Fruit fly (Drosophila melanogaster) whole organism, prepupa: Measurements from ENCODE around the gene mTerf3.
A peak's percentile ranks its signal among the peaks of the same experiment; 100 is the strongest.

Source experiments
- CG10631 ChIP-seq: fragments of 200-800 bp; sonication (Bioruptor generic); optimal IDR thresholded peaks from 2 replicates; lab custom pipeline; 2016; ENCODE audit warnings: missing biosample characterization, missing genetic modification characterization
- CG11294 ChIP-seq: fragments of 200-800 bp; sonication (Bioruptor generic); IDR thresholded peaks from 2 replicates; pipeline ENCODE4 v1.3.6; 2022; ENCODE audit warnings: missing biosample characterization, missing genetic modification characterization
- CG11762 ChIP-seq: fragments of 200-800 bp; sonication (Bioruptor generic); optimal IDR thresholded peaks from 3 replicates; lab custom pipeline; 2016; ENCODE audit warnings: missing biosample characterization, missing genetic modification characterization; ENCODE audit not compliant: insufficient read depth
- CG11902 ChIP-seq: fragments of 200-800 bp; sonication (Bioruptor generic); optimal IDR thresholded peaks from 3 replicates; lab custom pipeline; 2016; ENCODE audit warnings: missing biosample characterization, missing genetic modification characterization
- CG15336 ChIP-seq: fragments of 200-800 bp; sonication (Bioruptor generic); IDR thresholded peaks from 2 replicates; pipeline ENCODE4 v1.3.6; 2022; ENCODE audit warnings: missing biosample characterization, missing genetic modification characterization
- CG1621 ChIP-seq: fragments of 200-800 bp; sonication (Bioruptor generic); optimal IDR thresholded peaks from 3 replicates; lab custom pipeline; 2018; ENCODE audit warnings: missing biosample characterization, mild to moderate bottlenecking, missing genetic modification characterization
- CG16779 ChIP-seq: fragments of 200-800 bp; sonication (Bioruptor generic); optimal IDR thresholded peaks from 3 replicates; lab custom pipeline; 2017; ENCODE audit warnings: missing biosample characterization, mild to moderate bottlenecking, missing genetic modification characterization
- CG3032 ChIP-seq: fragments of 200-800 bp; optimal IDR thresholded peaks from 2 replicates; lab custom pipeline; 2019; ENCODE audit warnings: missing biosample characterization, mild to moderate bottlenecking, missing genetic modification characterization, moderate library complexity
- CG31627 ChIP-seq: fragments of 200-800 bp; sonication (Bioruptor generic); optimal IDR thresholded peaks from 3 replicates; lab custom pipeline; 2016; ENCODE audit warnings: missing biosample characterization, missing genetic modification characterization
- CG32006 ChIP-seq: fragments of 200-800 bp; sonication (Bioruptor generic); optimal IDR thresholded peaks from 3 replicates; lab custom pipeline; 2017; ENCODE audit warnings: missing biosample characterization, mild to moderate bottlenecking, missing genetic modification characterization
- CG34406 ChIP-seq: fragments of 200-800 bp; sonication (Bioruptor generic); optimal IDR thresholded peaks from 3 replicates; lab custom pipeline; 2016; ENCODE audit warnings: missing biosample characterization, missing genetic modification characterization
- CG3919 ChIP-seq: fragments of 200-800 bp; sonication (Bioruptor generic); optimal IDR thresholded peaks from 3 replicates; lab custom pipeline; 2016; ENCODE audit warnings: missing biosample characterization, missing genetic modification characterization
- CG4318 ChIP-seq: fragments of 200-800 bp; sonication (Bioruptor generic); optimal IDR thresholded peaks from 3 replicates; lab custom pipeline; 2017; ENCODE audit warnings: missing biosample characterization, mild to moderate bottlenecking, missing genetic modification characterization
- CG6163 ChIP-seq: fragments of 200-800 bp; sonication (Bioruptor generic); IDR thresholded peaks from 3 replicates; pipeline ENCODE4 v1.3.6; 2022; ENCODE audit warnings: missing biosample characterization, missing genetic modification characterization
- CG6276 ChIP-seq: fragments of 200-800 bp; sonication (Bioruptor generic); optimal IDR thresholded peaks from 2 replicates; lab custom pipeline; 2017; ENCODE audit warnings: missing biosample characterization, mild to moderate bottlenecking, missing genetic modification characterization
- CG6792 ChIP-seq: fragments of 200-800 bp; sonication (Bioruptor generic); optimal IDR thresholded peaks from 3 replicates; lab custom pipeline; 2016; ENCODE audit warnings: missing biosample characterization, missing genetic modification characterization
- CG6808 ChIP-seq: fragments of 200-800 bp; sonication (Bioruptor generic); optimal IDR thresholded peaks from 3 replicates; lab custom pipeline; 2017; ENCODE audit warnings: missing biosample characterization, missing genetic modification characterization, mild to moderate bottlenecking, moderate library complexity, missing genetic modification reagents
- CG6854 ChIP-seq: fragments of 200-800 bp; sonication (Bioruptor generic); optimal IDR thresholded peaks from 2 replicates; lab custom pipeline; 2017; ENCODE audit warnings: missing biosample characterization, mild to moderate bottlenecking, missing genetic modification characterization
- CG8119 ChIP-seq: fragments of 200-800 bp; sonication (Bioruptor generic); IDR thresholded peaks from 3 replicates; pipeline ENCODE4 v1.3.6; 2022; ENCODE audit warnings: missing biosample characterization, missing genetic modification characterization
- CG8319 ChIP-seq: fragments of 200-800 bp; sonication (Bioruptor generic); optimal IDR thresholded peaks from 3 replicates; lab custom pipeline; 2016; ENCODE audit warnings: missing biosample characterization, missing genetic modification characterization
- CG8632 ChIP-seq: fragments of 200-800 bp; sonication (Bioruptor generic); optimal IDR thresholded peaks from 3 replicates; lab custom pipeline; 2016; ENCODE audit warnings: missing biosample characterization, missing genetic modification characterization
- CG9139 ChIP-seq: fragments of 200-800 bp; sonication (Bioruptor generic); optimal IDR thresholded peaks from 3 replicates; lab custom pipeline; 2017; ENCODE audit warnings: missing biosample characterization, mild to moderate bottlenecking, missing genetic modification characterization
- Eip75B ChIP-seq: fragments of 200-800 bp; sonication (Bioruptor generic); optimal IDR thresholded peaks from 3 replicates; lab custom pipeline; 2016; ENCODE audit warnings: missing biosample characterization, missing genetic modification characterization
- Eip78C ChIP-seq: fragments of 200-800 bp; sonication (Bioruptor generic); peaks from one replicate; lab custom pipeline; 2016; ENCODE audit warnings: missing biosample characterization, missing genetic modification characterization
- Ets21C ChIP-seq: fragments of 200-800 bp; sonication (Bioruptor generic); optimal IDR thresholded peaks from 3 replicates; lab custom pipeline; 2016; ENCODE audit warnings: missing biosample characterization, missing genetic modification characterization
- Ets96B ChIP-seq: fragments of 200-800 bp; optimal IDR thresholded peaks from 2 replicates; lab custom pipeline; 2019; ENCODE audit warnings: missing biosample characterization, mild to moderate bottlenecking, missing genetic modification characterization, moderate library complexity
- Gug ChIP-seq: fragments of 200-800 bp; sonication (Bioruptor generic); IDR thresholded peaks from 2 replicates; pipeline ENCODE4 v1.3.6; 2022; ENCODE audit warnings: missing biosample characterization, missing genetic modification characterization
- Hr38 ChIP-seq: sonication (Bioruptor generic); optimal IDR thresholded peaks from 2 replicates; lab custom pipeline; 2016; ENCODE audit warnings: missing biosample characterization, missing genetic modification characterization
- Hr39 ChIP-seq: fragments of 200-800 bp; sonication (Bioruptor generic); optimal IDR thresholded peaks from 2 replicates; lab custom pipeline; 2016; ENCODE audit warnings: missing biosample characterization, missing genetic modification characterization
- Hr4 ChIP-seq: fragments of 200-800 bp; sonication (Bioruptor generic); optimal IDR thresholded peaks from 3 replicates; lab custom pipeline; 2016; ENCODE audit warnings: missing biosample characterization, missing genetic modification characterization
- Lpt ChIP-seq: fragments of 200-800 bp; sonication (Bioruptor generic); optimal IDR thresholded peaks from 3 replicates; lab custom pipeline; 2016; ENCODE audit warnings: missing biosample characterization, missing genetic modification characterization
- Met ChIP-seq: fragments of 200-800 bp; sonication (Bioruptor generic); optimal IDR thresholded peaks from 3 replicates; lab custom pipeline; 2016; ENCODE audit warnings: missing biosample characterization, missing genetic modification characterization
- OdsH ChIP-seq: fragments of 200-800 bp; sonication (Bioruptor generic); optimal IDR thresholded peaks from 3 replicates; lab custom pipeline; 2016; ENCODE audit warnings: missing biosample characterization, missing genetic modification characterization
- Sox102F ChIP-seq: fragments of 200-800 bp; sonication (Bioruptor generic); optimal IDR thresholded peaks from 2 replicates; lab custom pipeline; 2016; ENCODE audit warnings: missing biosample characterization, mild to moderate bottlenecking, missing genetic modification characterization
- Sox14 ChIP-seq: fragments of 200-800 bp; sonication (Bioruptor generic); optimal IDR thresholded peaks from 3 replicates; lab custom pipeline; 2016; ENCODE audit warnings: missing biosample characterization, missing genetic modification characterization
- Sox15 ChIP-seq: fragments of 200-800 bp; sonication (Bioruptor generic); optimal IDR thresholded peaks from 3 replicates; lab custom pipeline; 2016; ENCODE audit warnings: missing biosample characterization, missing genetic modification characterization
- cyc ChIP-seq: fragments of 200-800 bp; sonication (Bioruptor generic); optimal IDR thresholded peaks from 3 replicates; lab custom pipeline; 2016; ENCODE audit warnings: missing biosample characterization, missing genetic modification characterization
- dac ChIP-seq: fragments of 200-800 bp; sonication (Bioruptor generic); optimal IDR thresholded peaks from 2 replicates; lab custom pipeline; 2017; ENCODE audit warnings: missing biosample characterization, mild to moderate bottlenecking, missing genetic modification characterization
- dsx ChIP-seq: fragments of 200-800 bp; optimal IDR thresholded peaks from 3 replicates; lab custom pipeline; 2019; ENCODE audit warnings: missing biosample characterization, mild to moderate bottlenecking, missing genetic modification characterization, moderate library complexity; ENCODE audit not compliant: poor library complexity, severe bottlenecking
- eg ChIP-seq: fragments of 200-800 bp; sonication (Bioruptor generic); IDR thresholded peaks from 3 replicates; pipeline ENCODE4 v1.3.6; 2022; ENCODE audit warnings: missing biosample characterization, missing genetic modification characterization
- esn ChIP-seq: fragments of 200-800 bp; sonication (Bioruptor generic); optimal IDR thresholded peaks from 2 replicates; lab custom pipeline; 2016; ENCODE audit warnings: missing biosample characterization, mild to moderate bottlenecking, missing genetic modification characterization, moderate library complexity
- fd59A ChIP-seq: fragments of 200-800 bp; sonication (Bioruptor generic); optimal IDR thresholded peaks from 2 replicates; lab custom pipeline; 2017; ENCODE audit warnings: missing biosample characterization, mild to moderate bottlenecking, missing genetic modification characterization, missing genetic modification reagents
- fd85E ChIP-seq: fragments of 200-800 bp; sonication (Bioruptor generic); optimal IDR thresholded peaks from 3 replicates; lab custom pipeline; 2016; ENCODE audit warnings: missing biosample characterization, missing genetic modification characterization
- fkh ChIP-seq: fragments of 200-800 bp; sonication (Bioruptor generic); optimal IDR thresholded peaks from 3 replicates; lab custom pipeline; 2017; ENCODE audit warnings: missing biosample characterization, mild to moderate bottlenecking, missing genetic modification characterization, moderate library complexity
- net ChIP-seq: fragments of 200-800 bp; sonication (Bioruptor generic); optimal IDR thresholded peaks from 3 replicates; lab custom pipeline; 2016; ENCODE audit warnings: missing biosample characterization, missing genetic modification characterization
- pdm3 ChIP-seq: fragments of 200-800 bp; sonication (Bioruptor generic); optimal IDR thresholded peaks from 3 replicates; lab custom pipeline; 2016; ENCODE audit warnings: missing biosample characterization, missing genetic modification characterization
- salr ChIP-seq, 2 experiments: fragments of 200-800 bp; sonication (Bioruptor generic); optimal IDR thresholded peaks; 3 replicates each; lab custom pipeline; 2016 to 2018; ENCODE audit warnings: missing biosample characterization in 2 of 2, missing genetic modification characterization in 2 of 2, mild to moderate bottlenecking in 1 of 2
- spab ChIP-seq: fragments of 200-800 bp; sonication (Bioruptor generic); optimal IDR thresholded peaks from 2 replicates; lab custom pipeline; 2017; ENCODE audit warnings: missing biosample characterization, mild to moderate bottlenecking, missing genetic modification characterization, missing genetic modification reagents
- ss ChIP-seq, 2 experiments: fragments of 200-800 bp; sonication (Bioruptor generic); optimal IDR thresholded peaks; 2 replicates in 1 of 2; 3 replicates in 1 of 2; lab custom pipeline; 2017 to 2018; ENCODE audit warnings: mild to moderate bottlenecking in 2 of 2, missing biosample characterization in 2 of 2, missing genetic modification characterization in 2 of 2, moderate library complexity in 1 of 2
- vri ChIP-seq: fragments of 200-800 bp; sonication (Bioruptor generic); optimal IDR thresholded peaks from 3 replicates; lab custom pipeline; 2016; ENCODE audit warnings: missing biosample characterization, mild to moderate bottlenecking, missing genetic modification characterization

mTerf3 gene

DNA sequence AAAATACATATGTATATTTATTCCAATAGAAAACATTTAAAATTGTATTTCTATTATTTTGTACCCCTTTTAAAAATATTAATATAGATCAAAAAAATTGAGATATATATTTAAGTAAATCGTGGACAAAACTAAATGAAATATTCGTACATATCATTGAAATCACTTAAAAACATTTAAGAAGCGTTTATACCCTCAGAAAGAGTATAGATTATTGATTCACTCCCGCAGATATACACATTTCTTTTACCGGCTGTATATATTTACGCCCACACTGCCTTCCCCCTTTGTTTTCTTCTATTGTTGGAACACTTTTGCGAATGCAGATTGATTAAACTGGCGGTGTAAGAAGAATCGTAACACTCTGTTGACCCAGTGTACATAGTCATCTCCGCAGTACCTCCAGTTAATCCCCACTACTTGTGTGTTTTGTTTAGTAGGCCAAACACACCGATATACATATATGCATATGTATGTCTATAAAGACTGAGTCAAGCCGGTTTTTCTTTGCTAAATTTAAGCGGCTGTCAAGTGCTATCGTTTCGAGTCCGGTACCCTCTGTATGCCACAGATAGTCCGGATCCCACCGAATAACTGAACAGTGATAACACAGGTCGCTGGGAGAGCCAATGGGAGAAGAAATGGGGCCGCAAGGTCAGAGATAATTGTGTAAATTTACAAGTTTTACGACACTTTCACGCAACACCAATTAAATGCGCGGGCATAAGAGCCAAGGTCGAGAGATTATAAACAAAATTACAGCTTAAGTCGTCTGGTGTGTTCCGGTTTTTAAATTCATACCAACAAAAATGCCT is 48.9 kb downstream of the mTerf3 start:
- TF ChIP-seq CG4318 (GFP tag; lab: Kevin White, UChicago), result no peak
- TF ChIP-seq cyc (GFP tag; lab: Kevin White, UChicago), result no peak
- TF ChIP-seq Hr38 (GFP tag; lab: Kevin White, UChicago), result no peak
- peak; percentile 0 for TF ChIP-seq CG11762 (GFP tag; lab: Kevin White, UChicago)
- TF ChIP-seq CG1621, result no peak
- no peak for TF ChIP-seq CG16779 (tag; lab: Kevin White, UChicago)
- peak; percentile 1 for TF ChIP-seq OdsH
- no peak for TF ChIP-seq Sox15 (GFP tag; lab: Kevin White, UChicago)
- no peak for TF ChIP-seq CG8632
- no peak for TF ChIP-seq CG11902 (GFP tag; lab: Kevin White, UChicago)
- peak; percentile 12 for TF ChIP-seq CG10631 (GFP tag; lab: Kevin White, UChicago)
- TF ChIP-seq CG34406 (GFP tag; lab: Kevin White, UChicago), result peak; percentile 5
- peak; percentile 65 for TF ChIP-seq CG15336 (GFP tag; lab: Robert Waterston, UW)
- peak; percentile 18 for TF ChIP-seq pdm3 (GFP tag; lab: Kevin White, UChicago)
- TF ChIP-seq net (GFP tag; lab: Kevin White, UChicago), result peak; percentile 8
- no peak for TF ChIP-seq CG6792 (GFP tag; lab: Kevin White, UChicago)
- peak; percentile 35; the same call in 1 of the 3 replicates for TF ChIP-seq eg (GFP tag; lab: Robert Waterston, UW)
- TF ChIP-seq fd59A (GFP tag; lab: Kevin White, UChicago), result no peak
- no peak for TF ChIP-seq dac
- TF ChIP-seq Eip78C (GFP tag; lab: Kevin White, UChicago), result peak; percentile 75
- 0 out of 3 replicates have a peak, but pooled peaks have one; percentile 31 for TF ChIP-seq CG6163 (GFP tag; lab: Robert Waterston, UW)
- TF ChIP-seq fd85E (GFP tag; lab: Kevin White, UChicago), result no peak
- TF ChIP-seq CG3919 (GFP tag; lab: Kevin White, UChicago), result peak; percentile 35
- peak; percentile 34; the same call in 2 of the 3 replicates for TF ChIP-seq CG8119 (GFP tag; lab: Robert Waterston, UW)
- peak; percentile 23 for TF ChIP-seq Lpt (GFP tag; lab: Kevin White, UChicago)
- no peak for TF ChIP-seq Ets21C
- no peak for TF ChIP-seq CG6808 (GFP tag; lab: Kevin White, UChicago)
- TF ChIP-seq CG9139 (GFP tag; lab: Kevin White, UChicago), result no peak
- TF ChIP-seq CG8319, result no peak
- TF ChIP-seq salr (GFP tag; optimal IDR thresholded peaks at IDR 0.05; lab: Kevin White, UChicago), result no peak
- TF ChIP-seq Eip75B (GFP tag; lab: Kevin White, UChicago), result no peak
- peak; percentile 49 for TF ChIP-seq CG3032 (tag; lab: Kevin White, UChicago)
- no peak for TF ChIP-seq Sox102F
- TF ChIP-seq CG6276 (GFP tag; lab: Kevin White, UChicago), result no peak
- TF ChIP-seq CG6854 (GFP tag; lab: Kevin White, UChicago), result no peak
- no peak for TF ChIP-seq Ets96B (tag; lab: Kevin White, UChicago)
- TF ChIP-seq Hr4 (GFP tag; lab: Kevin White, UChicago), result peak; percentile 34
- TF ChIP-seq ss (GFP tag; optimal IDR thresholded peaks at IDR 0.05; lab: Kevin White, UChicago), result no peak
- TF ChIP-seq Sox14, result peak; percentile 25
- peak; percentile 22 for TF ChIP-seq CG32006 (GFP tag; lab: Kevin White, UChicago)
- TF ChIP-seq Met (GFP tag; lab: Kevin White, UChicago), result no peak
- peak; percentile 96 for TF ChIP-seq fkh (GFP tag; lab: Kevin White, UChicago)
- peak; percentile 10 for TF ChIP-seq esn
- no peak for TF ChIP-seq vri (GFP tag; lab: Kevin White, UChicago)
- TF ChIP-seq Gug (GFP tag; lab: Robert Waterston, UW), result no peak
- TF ChIP-seq CG11294 (GFP tag; lab: Robert Waterston, UW), result no peak; the same call in 1 of the 2 replicates
- TF ChIP-seq dsx (GFP tag; lab: Kevin White, UChicago), result peak; percentile 5
- TF ChIP-seq spab (GFP tag; lab: Kevin White, UChicago), result no peak
- TF ChIP-seq Hr39 (GFP tag; lab: Kevin White, UChicago), result no peak
- no peak for TF ChIP-seq CG31627 (GFP tag; lab: Kevin White, UChicago)
